Worm (Caenorhabditis elegans) whole organism, late embryonic: ENCODE measurements around the gene srbc-6.

Experiments used
- F13H6.1 ChIP-seq: sonication (generic microtip); optimal IDR thresholded peaks from 2 replicates; lab custom pipeline; 2016; ENCODE audit warnings: missing genetic modification characterization, missing compliant biosample characterization
- K02D7.2 ChIP-seq: sonication (generic microtip); optimal IDR thresholded peaks from 2 replicates; lab custom pipeline; 2017; ENCODE audit warnings: mild to moderate bottlenecking, missing genetic modification characterization, missing compliant biosample characterization
- K09A11.1 ChIP-seq: sonication (generic microtip); optimal IDR thresholded peaks from 2 replicates; lab custom pipeline; 2017; ENCODE audit warnings: antibody characterized with exemption, mild to moderate bottlenecking, missing genetic modification characterization, missing compliant biosample characterization; ENCODE audit not compliant: insufficient read depth
- T23F11.4 ChIP-seq: fragments of 200-800 bp; sonication (Bioruptor generic); optimal IDR thresholded peaks from 2 replicates; lab custom pipeline; 2018; ENCODE audit warnings: mild to moderate bottlenecking, missing genetic modification characterization, missing compliant biosample characterization
- Y22D7AL.16 ChIP-seq: sonication (generic microtip); optimal IDR thresholded peaks from 2 replicates; lab custom pipeline; 2016; ENCODE audit warnings: missing genetic modification characterization, missing compliant biosample characterization
- ceh-14 ChIP-seq: sonication (generic microtip); optimal IDR thresholded peaks from 2 replicates; lab custom pipeline; 2016; ENCODE audit warnings: missing genotype, missing genetic modification characterization, missing compliant biosample characterization
- ceh-18 ChIP-seq: sonication (generic microtip); optimal IDR thresholded peaks from 2 replicates; lab custom pipeline; 2016; ENCODE audit warnings: missing genetic modification characterization, missing compliant biosample characterization
- ceh-19 ChIP-seq: fragments of 200-800 bp; sonication (Bioruptor generic); optimal IDR thresholded peaks from 2 replicates; lab custom pipeline; 2018; ENCODE audit warnings: mild to moderate bottlenecking, missing genetic modification characterization, missing compliant biosample characterization
- ceh-22 ChIP-seq: sonication (generic microtip); optimal IDR thresholded peaks from 2 replicates; lab custom pipeline; 2017; ENCODE audit warnings: missing biosample characterization, missing genetic modification characterization
- ceh-31 ChIP-seq: sonication (generic microtip); optimal IDR thresholded peaks from 2 replicates; lab custom pipeline; 2016; ENCODE audit warnings: missing genetic modification characterization, missing compliant biosample characterization
- ceh-45 ChIP-seq: fragments of 200-800 bp; sonication (Bioruptor generic); IDR thresholded peaks from 2 replicates; pipeline ENCODE4 v1.3.6; 2022; ENCODE audit warnings: missing genetic modification reagents, missing genetic modification characterization, missing compliant biosample characterization
- dve-1 ChIP-seq: sonication (generic microtip); optimal IDR thresholded peaks from 2 replicates; lab custom pipeline; 2017; ENCODE audit warnings: antibody characterized with exemption, mild to moderate bottlenecking, missing genetic modification characterization, missing compliant biosample characterization
- elt-2 ChIP-seq: sonication (generic microtip); optimal IDR thresholded peaks from 2 replicates; lab custom pipeline; 2016; ENCODE audit warnings: missing genetic modification reagents, missing genetic modification characterization, missing compliant biosample characterization
- elt-4 ChIP-seq: sonication (generic microtip); optimal IDR thresholded peaks from 2 replicates; lab custom pipeline; 2016; ENCODE audit warnings: missing genetic modification characterization, missing compliant biosample characterization
- ets-4 ChIP-seq: sonication (generic microtip); optimal IDR thresholded peaks from 2 replicates; lab custom pipeline; 2016; ENCODE audit warnings: missing genetic modification characterization, missing compliant biosample characterization
- eyg-1 ChIP-seq: sonication (generic microtip); optimal IDR thresholded peaks from 2 replicates; lab custom pipeline; 2016; ENCODE audit warnings: missing genotype, missing genetic modification characterization, missing compliant biosample characterization
- fax-1 ChIP-seq: sonication (generic microtip); optimal IDR thresholded peaks from 2 replicates; lab custom pipeline; 2016; ENCODE audit warnings: missing genotype, missing genetic modification characterization, missing compliant biosample characterization
- hlh-15 ChIP-seq: sonication (generic microtip); optimal IDR thresholded peaks from 2 replicates; lab custom pipeline; 2016; ENCODE audit warnings: missing genetic modification characterization, missing compliant biosample characterization
- hlh-30 ChIP-seq: sonication (generic microtip); optimal IDR thresholded peaks from 2 replicates; lab custom pipeline; 2017; ENCODE audit warnings: antibody characterized with exemption, missing genetic modification characterization, missing compliant biosample characterization; ENCODE audit not compliant: insufficient read depth
- hlh-8 ChIP-seq: sonication (generic microtip); optimal IDR thresholded peaks from 2 replicates; lab custom pipeline; 2016; ENCODE audit warnings: missing genotype, missing genetic modification characterization, missing compliant biosample characterization
- lim-6 ChIP-seq: sonication (generic microtip); optimal IDR thresholded peaks from 2 replicates; lab custom pipeline; 2016; ENCODE audit warnings: missing genetic modification characterization, missing compliant biosample characterization
- lin-11 ChIP-seq: fragments of 200-800 bp; sonication (Bioruptor generic); optimal IDR thresholded peaks from 2 replicates; lab custom pipeline; 2018; ENCODE audit warnings: mild to moderate bottlenecking, missing genetic modification characterization, missing compliant biosample characterization
- madf-2 ChIP-seq: sonication (generic microtip); optimal IDR thresholded peaks from 2 replicates; lab custom pipeline; 2017; ENCODE audit warnings: missing genetic modification characterization, missing compliant biosample characterization
- mec-3 ChIP-seq: sonication (generic microtip); optimal IDR thresholded peaks from 2 replicates; lab custom pipeline; 2016; ENCODE audit warnings: borderline replicate concordance, missing genetic modification characterization, missing compliant biosample characterization
- nfya-1 ChIP-seq: sonication (generic microtip); optimal IDR thresholded peaks from 2 replicates; lab custom pipeline; 2017; ENCODE audit warnings: missing genetic modification characterization, mild to moderate bottlenecking, missing compliant biosample characterization, antibody characterized with exemption, moderate library complexity
- nhr-11 ChIP-seq: fragments of 150-350 bp; optimal IDR thresholded peaks from 2 replicates; lab custom pipeline; 2014; ENCODE audit warnings: missing biosample characterization, missing genetic modification characterization
- npax-4 ChIP-seq: sonication (generic microtip); optimal IDR thresholded peaks from 2 replicates; lab custom pipeline; 2016; ENCODE audit warnings: missing genetic modification characterization, missing compliant biosample characterization
- odd-2 ChIP-seq: sonication (generic microtip); optimal IDR thresholded peaks from 2 replicates; lab custom pipeline; 2017; ENCODE audit warnings: antibody characterized with exemption, mild to moderate bottlenecking, missing genetic modification characterization, missing compliant biosample characterization
- pat-9 ChIP-seq: fragments of 200-800 bp; sonication (Bioruptor generic); optimal IDR thresholded peaks from 2 replicates; lab custom pipeline; 2018; ENCODE audit warnings: mild to moderate bottlenecking, missing genetic modification characterization, moderate library complexity, missing compliant biosample characterization
- pha-4 ChIP-seq: fragments of 150-350 bp; optimal IDR thresholded peaks from 2 replicates; lab custom pipeline; 2018; ENCODE audit warnings: missing biosample characterization, missing genetic modification reagents, missing genetic modification characterization
- pqm-1 ChIP-seq: sonication (generic microtip); optimal IDR thresholded peaks from 2 replicates; lab custom pipeline; 2016; ENCODE audit warnings: missing genetic modification characterization, missing compliant biosample characterization
- ref-2 ChIP-seq: sonication (generic microtip); optimal IDR thresholded peaks from 2 replicates; lab custom pipeline; 2016; ENCODE audit warnings: missing genetic modification characterization, missing compliant biosample characterization
- rnt-1 ChIP-seq: sonication (generic microtip); optimal IDR thresholded peaks from 2 replicates; lab custom pipeline; 2016; ENCODE audit warnings: missing genetic modification characterization, missing compliant biosample characterization
- sox-4 ChIP-seq: sonication (generic microtip); optimal IDR thresholded peaks from 2 replicates; lab custom pipeline; 2017; ENCODE audit warnings: mild to moderate bottlenecking, missing genetic modification characterization, inconsistent platforms, missing compliant biosample characterization
- ttx-3 ChIP-seq: sonication (generic microtip); optimal IDR thresholded peaks from 2 replicates; lab custom pipeline; 2016; ENCODE audit warnings: missing genetic modification reagents, missing genetic modification characterization, missing compliant biosample characterization
- unc-3 ChIP-seq, 2 experiments: fragments of 200-800 bp in 1 of 2; sonication (Bioruptor generic) in 1 of 2; sonication (generic microtip) in 1 of 2; conservative IDR thresholded peaks in 1 of 2; optimal IDR thresholded peaks in 1 of 2; 2 replicates each; pipeline versions ENCODE4 v1.3.6 to Lab custom; 2016 to 2022; ENCODE audit warnings: missing compliant biosample characterization in 2 of 2, missing genetic modification characterization in 2 of 2, missing genetic modification reagents in 1 of 2
- unc-42 ChIP-seq: sonication (generic microtip); optimal IDR thresholded peaks from 2 replicates; lab custom pipeline; 2016; ENCODE audit warnings: missing genotype, missing genetic modification characterization, missing compliant biosample characterization
- unc-55 ChIP-seq: sonication (generic microtip); optimal IDR thresholded peaks from 2 replicates; lab custom pipeline; 2017; ENCODE audit warnings: missing biosample characterization, missing genetic modification reagents, missing genetic modification characterization
- unc-86 ChIP-seq: sonication (generic microtip); optimal IDR thresholded peaks from 2 replicates; lab custom pipeline; 2016; ENCODE audit warnings: missing genetic modification characterization, missing compliant biosample characterization
- zip-5 ChIP-seq: sonication (generic microtip); optimal IDR thresholded peaks from 2 replicates; lab custom pipeline; 2016; ENCODE audit warnings: missing genetic modification characterization, missing compliant biosample characterization

The srbc-6 gene

ce11 chrV:3132116-3132515 is 37.8 kb upstream of the srbc-6 start:
- TF ChIP-seq npax-4 (tag; lab: Kevin White, UChicago) = no peak
- no peak for TF ChIP-seq ceh-14
- TF ChIP-seq ceh-18 (tag; lab: Kevin White, UChicago) = no peak
- TF ChIP-seq pat-9 (tag; lab: Kevin White, UChicago) = no peak
- no peak for TF ChIP-seq nhr-11 (tag; lab: Kevin White, UChicago)
- TF ChIP-seq madf-2 (tag; lab: Kevin White, UChicago) = no peak
- no peak for TF ChIP-seq unc-86 (tag; lab: Kevin White, UChicago)
- no peak for TF ChIP-seq F13H6.1 (tag; lab: Kevin White, UChicago)
- TF ChIP-seq Y22D7AL.16 (tag; lab: Kevin White, UChicago) = no peak
- TF ChIP-seq sox-4 (tag; lab: Kevin White, UChicago) = no peak
- TF ChIP-seq mec-3 (tag; lab: Kevin White, UChicago) = no peak
- no peak for TF ChIP-seq ceh-45 (GFP tag; lab: Robert Waterston, UW)

ce11 chrV:3133293-3133755 is 36.6 kb upstream of the srbc-6 start, which contains the start of gene F02C9.2:
F02C9.2 (plus strand) TSS chrV:3133705.
- TF ChIP-seq ceh-31 (tag; lab: Kevin White, UChicago) = no peak
- no peak for TF ChIP-seq rnt-1 (tag; lab: Kevin White, UChicago)
- no peak for TF ChIP-seq ceh-19 (GFP tag; lab: Kevin White, UChicago)
- TF ChIP-seq mec-3 (tag; lab: Kevin White, UChicago) = no peak
- TF ChIP-seq ceh-45 (GFP tag; lab: Robert Waterston, UW) = no peak
- TF ChIP-seq hlh-8 = no peak
- no peak for TF ChIP-seq K09A11.1 (tag; lab: Kevin White, UChicago)
- TF ChIP-seq hlh-30 (tag; lab: Kevin White, UChicago) = no peak
- no peak for TF ChIP-seq ceh-18 (tag; lab: Kevin White, UChicago)
- no peak for TF ChIP-seq K02D7.2 (tag; lab: Kevin White, UChicago)
- no peak for TF ChIP-seq pqm-1 (tag; lab: Kevin White, UChicago)
- no peak for TF ChIP-seq lim-6 (tag; lab: Kevin White, UChicago)
- TF ChIP-seq eyg-1 (tag; lab: Kevin White, UChicago) = no peak
- TF ChIP-seq dve-1 (tag; lab: Kevin White, UChicago) = no peak
- TF ChIP-seq ets-4 (tag; lab: Kevin White, UChicago) = no peak

ce11 chrV:3138488-3138887 is 31.4 kb upstream of the srbc-6 start, which contains the start of the genes irld-3 and F02C9.1:
irld-3 (minus strand) TSS chrV:3138588.
F02C9.1 (plus strand) TSS chrV:3138703.
- TF ChIP-seq T23F11.4 (GFP tag; lab: Kevin White, UChicago) = no peak
- TF ChIP-seq ref-2 (tag; lab: Kevin White, UChicago) = no peak
- no peak for TF ChIP-seq npax-4 (tag; lab: Kevin White, UChicago)
- TF ChIP-seq odd-2 = no peak
- no peak for TF ChIP-seq fax-1
- no peak for TF ChIP-seq lin-11
- no peak for TF ChIP-seq unc-3 (GFP tag; conservative IDR thresholded peaks at IDR 0.05; lab: Robert Waterston, UW)
- no peak for TF ChIP-seq unc-3 (tag; optimal IDR thresholded peaks at IDR 0.05; lab: Kevin White, UChicago)
- TF ChIP-seq ceh-22 (tag; lab: Kevin White, UChicago) = no peak
- no peak for TF ChIP-seq zip-5
- no peak for TF ChIP-seq ceh-18 (tag; lab: Kevin White, UChicago)
- TF ChIP-seq elt-2 (tag; lab: Kevin White, UChicago) = no peak
- TF ChIP-seq pat-9 (tag; lab: Kevin White, UChicago) = no peak
- TF ChIP-seq ttx-3 (tag; lab: Kevin White, UChicago) = no peak
- TF ChIP-seq nhr-11 (tag; lab: Kevin White, UChicago) = no peak
- TF ChIP-seq hlh-15 = no peak
- no peak for TF ChIP-seq elt-4 (tag; lab: Kevin White, UChicago)
- no peak for TF ChIP-seq pha-4 (tag; lab: Kevin White, UChicago)
- no peak for TF ChIP-seq unc-55
- no peak for TF ChIP-seq nfya-1
- TF ChIP-seq unc-42 (tag; lab: Kevin White, UChicago) = no peak
